Fruit fly (Drosophila melanogaster): Measurements from ENCODE around the gene MED11.

Gene MED11

DNA sequence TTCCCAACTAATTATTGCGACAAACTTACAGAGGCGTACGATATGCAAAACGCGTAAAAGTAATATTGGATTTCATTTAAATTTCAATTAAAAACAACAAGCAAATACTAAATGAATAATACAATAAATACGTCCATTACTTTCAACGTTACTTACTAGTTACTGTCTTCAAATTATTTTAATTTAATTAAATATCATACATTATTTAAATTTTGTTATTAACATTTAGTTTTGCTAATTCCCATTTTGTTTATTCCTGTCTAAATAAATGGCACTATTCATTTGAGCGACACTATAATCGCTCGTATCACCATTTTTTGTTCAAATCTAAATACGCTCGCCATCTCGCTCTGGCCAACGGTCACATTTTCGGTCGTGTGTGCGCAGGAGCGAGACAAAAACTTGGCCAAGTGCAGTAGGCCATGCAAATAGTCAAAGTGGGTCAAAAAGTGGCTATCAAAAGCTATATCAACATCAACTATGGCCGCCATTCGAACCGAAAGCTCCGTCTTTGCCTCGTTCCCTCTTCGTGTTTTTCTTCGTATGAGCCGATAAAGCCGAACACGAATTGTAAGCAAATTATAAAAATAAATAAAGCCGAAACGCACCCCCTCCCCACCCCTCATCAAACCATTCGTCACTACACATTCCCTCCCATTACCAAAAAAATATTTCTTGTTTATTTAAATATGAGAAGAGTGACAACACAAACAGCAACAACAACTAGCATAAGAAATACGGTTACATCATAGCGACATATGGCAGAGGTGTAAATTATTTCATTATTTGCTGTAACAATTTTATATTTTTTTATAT lies 43.8 kb downstream of the MED11 start (continued):
- TF ChIP-seq MESR4 (GFP tag; optimal IDR thresholded peaks at IDR 0.05): no peak
- TF ChIP-seq CG15011 (GFP tag; optimal IDR thresholded peaks at IDR 0.05): peak; percentile 51
- peak; percentile 13 for TF ChIP-seq ems (GFP tag; optimal IDR thresholded peaks at IDR 0.05)
- no peak for TF ChIP-seq gfzf (GFP tag; optimal IDR thresholded peaks at IDR 0.05)
- peak; percentile 26; the same call in 1 of the 2 replicates for TF ChIP-seq Bgb (GFP tag; IDR thresholded peaks at IDR 0.05; ENCODE audit: partially characterized antibody)
- no peak; the same call in 1 of the 2 replicates for TF ChIP-seq Rx (GFP tag; IDR thresholded peaks at IDR 0.05)
- no peak for TF ChIP-seq jumu (GFP tag; optimal IDR thresholded peaks at IDR 0.05)
- TF ChIP-seq CG4404 (GFP tag; IDR thresholded peaks at IDR 0.05): no peak
- no peak for TF ChIP-seq CG17612 (GFP tag; IDR thresholded peaks at IDR 0.05)
- peak; percentile 27 for TF ChIP-seq NfI (GFP tag; optimal IDR thresholded peaks at IDR 0.05)
- TF ChIP-seq ci (GFP tag; IDR thresholded peaks at IDR 0.05): peak; percentile 91
- peak; percentile 81 for TF ChIP-seq wek (GFP tag; optimal IDR thresholded peaks at IDR 0.05)
- TF ChIP-seq Hmr (GFP tag; optimal IDR thresholded peaks at IDR 0.05): peak; percentile 73
- TF ChIP-seq kah (GFP tag; optimal IDR thresholded peaks at IDR 0.05): peak; percentile 44
- TF ChIP-seq prd (optimal IDR thresholded peaks at IDR 0.05): no peak
- no peak for TF ChIP-seq prd (GFP tag; IDR thresholded peaks at IDR 0.05)
- peak; percentile 94 for TF ChIP-seq CG34376 (GFP tag; optimal IDR thresholded peaks at IDR 0.05)
- TF ChIP-seq amos (GFP tag; IDR thresholded peaks at IDR 0.05; ENCODE audit: partially characterized antibody): no peak
- no peak for TF ChIP-seq Lhr (GFP tag; optimal IDR thresholded peaks at IDR 0.05)
- TF ChIP-seq CG6689 (GFP tag; IDR thresholded peaks at IDR 0.05): peak; percentile 40; the same call in 1 of the 2 replicates
- TF ChIP-seq dysf (GFP tag; IDR thresholded peaks at IDR 0.05): peak; percentile 48; the same call in 1 of the 3 replicates
- no peak for TF ChIP-seq h (optimal IDR thresholded peaks at IDR 0.05)
- peak; percentile 17 for TF ChIP-seq grau (tag; optimal IDR thresholded peaks at IDR 0.05)
- peak; percentile 30 for TF ChIP-seq Ets97D (GFP tag; optimal IDR thresholded peaks at IDR 0.05)
- TF ChIP-seq exex (tag; optimal IDR thresholded peaks at IDR 0.05): peak; percentile 83
- peak; percentile 11 for TF ChIP-seq shn (GFP tag; optimal IDR thresholded peaks at IDR 0.05)
- peak; percentile 65 for TF ChIP-seq CG17385 (GFP tag; optimal IDR thresholded peaks at IDR 0.05)
- no peak for TF ChIP-seq CG1602 (GFP tag; optimal IDR thresholded peaks at IDR 0.05)
- TF ChIP-seq CG11093 (GFP tag; IDR thresholded peaks at IDR 0.05): 0 out of 3 replicates have a peak, but pooled peaks have one; percentile 38
- TF ChIP-seq Asciz (GFP tag; optimal IDR thresholded peaks at IDR 0.05): peak; percentile 53
- peak; percentile 41; the same call in 1 of the 3 replicates for TF ChIP-seq ase (GFP tag; IDR thresholded peaks at IDR 0.05)
- TF ChIP-seq Dek (tag; optimal IDR thresholded peaks at IDR 0.05): peak; percentile 23
- peak; percentile 72 for TF ChIP-seq Adf1 (GFP tag; IDR thresholded peaks at IDR 0.05)
- no peak for TF ChIP-seq CG7963 (GFP tag; IDR thresholded peaks at IDR 0.05; ENCODE audit: partially characterized antibody)
- peak; percentile 53 for TF ChIP-seq CG1603 (tag; optimal IDR thresholded peaks at IDR 0.05)
- peak; percentile 75 for TF ChIP-seq CG7987 (GFP tag; optimal IDR thresholded peaks at IDR 0.05)
- TF ChIP-seq CG10431 (GFP tag; optimal IDR thresholded peaks at IDR 0.05): no peak
- peak; percentile 41 for TF ChIP-seq Dad (GFP tag; optimal IDR thresholded peaks at IDR 0.05)
- no peak for TF ChIP-seq Bdp1 (GFP tag; optimal IDR thresholded peaks at IDR 0.05)
- TF ChIP-seq TFAM (GFP tag; optimal IDR thresholded peaks at IDR 0.05): no peak
- no peak for TF ChIP-seq aop (GFP tag; IDR thresholded peaks at IDR 0.05)
- peak; percentile 50; the same call in 1 of the 2 replicates for TF ChIP-seq onecut (GFP tag; IDR thresholded peaks at IDR 0.05)
- no peak for TF ChIP-seq NK7.1 (GFP tag; optimal IDR thresholded peaks at IDR 0.05)
- TF ChIP-seq emc (GFP tag; optimal IDR thresholded peaks at IDR 0.05): no peak
- peak; percentile 85 for TF ChIP-seq otp (GFP tag; IDR thresholded peaks at IDR 0.05)
- TF ChIP-seq CG12744 (GFP tag; optimal IDR thresholded peaks at IDR 0.05): peak; percentile 47
- TF ChIP-seq BEAF-32 (GFP tag; optimal IDR thresholded peaks at IDR 0.05): no peak
- no peak for TF ChIP-seq zen (tag; optimal IDR thresholded peaks at IDR 0.05)
- peak; percentile 58 for TF ChIP-seq gem (tag; optimal IDR thresholded peaks at IDR 0.05)
